Fruit fly (Drosophila melanogaster) whole organism, embryonic: ENCODE data around the gene CG1354.
A peak's percentile ranks its signal among the peaks of the same experiment; 100 is the strongest.

Source experiments
- CG10959 ChIP-seq: fragments of 200-800 bp; sonication (Bioruptor generic); IDR thresholded peaks from 2 replicates; pipeline ENCODE4 v1.3.6; 2022; ENCODE audit warnings: missing biosample characterization, missing genetic modification characterization
- CG12071 ChIP-seq: fragments of 200-800 bp; sonication (Bioruptor generic); optimal IDR thresholded peaks from 3 replicates; lab custom pipeline; 2018; ENCODE audit warnings: missing biosample characterization, mild to moderate bottlenecking, missing genetic modification characterization
- CG13287 ChIP-seq: fragments of 200-800 bp; sonication (Bioruptor generic); IDR thresholded peaks from 2 replicates; pipeline ENCODE4 v1.3.6; 2022; ENCODE audit warnings: missing biosample characterization, missing genetic modification characterization; ENCODE audit not compliant: partially characterized antibody
- CG13775 ChIP-seq: fragments of 200-800 bp; sonication (Bioruptor generic); optimal IDR thresholded peaks from 3 replicates; lab custom pipeline; 2017; ENCODE audit warnings: missing biosample characterization, mild to moderate bottlenecking, missing genetic modification characterization
- CG15514 ChIP-seq: fragments of 200-800 bp; sonication (Bioruptor generic); optimal IDR thresholded peaks from 3 replicates; lab custom pipeline; 2017; ENCODE audit warnings: missing biosample characterization, missing genetic modification characterization, mild to moderate bottlenecking, moderate library complexity, missing genetic modification reagents
- CG17802 ChIP-seq: fragments of 200-800 bp; sonication (Bioruptor generic); optimal IDR thresholded peaks from 2 replicates; lab custom pipeline; 2018; ENCODE audit warnings: missing biosample characterization, mild to moderate bottlenecking, missing genetic modification characterization, moderate library complexity
- CG1832 ChIP-seq: fragments of 200-800 bp; sonication (Bioruptor generic); optimal IDR thresholded peaks from 2 replicates; lab custom pipeline; 2017; ENCODE audit warnings: missing biosample characterization, mild to moderate bottlenecking, missing genetic modification characterization, inconsistent platforms
- CG33557 ChIP-seq: fragments of 200-800 bp; sonication (Bioruptor generic); optimal IDR thresholded peaks from 2 replicates; lab custom pipeline; 2019; ENCODE audit warnings: missing biosample characterization, mild to moderate bottlenecking, missing genetic modification characterization, moderate library complexity
- CG3995 ChIP-seq: fragments of 200-800 bp; sonication (Bioruptor generic); optimal IDR thresholded peaks from 3 replicates; lab custom pipeline; 2016; ENCODE audit warnings: missing biosample characterization, missing genetic modification characterization
- CG4854 ChIP-seq: fragments of 200-800 bp; sonication (Bioruptor generic); optimal IDR thresholded peaks from 2 replicates; lab custom pipeline; 2016; ENCODE audit warnings: missing biosample characterization, missing genetic modification characterization, inconsistent platforms
- CG7372 ChIP-seq: fragments of 200-800 bp; sonication (Bioruptor generic); IDR thresholded peaks from 2 replicates; pipeline ENCODE4 v1.3.6; 2022; ENCODE audit warnings: missing biosample characterization, missing genetic modification characterization
- CG7839 ChIP-seq: fragments of 200-800 bp; sonication (Bioruptor generic); optimal IDR thresholded peaks from 3 replicates; lab custom pipeline; 2018; ENCODE audit warnings: missing biosample characterization, mild to moderate bottlenecking, missing genetic modification characterization, moderate library complexity
- CG8944 ChIP-seq: fragments of 200-800 bp; sonication (Bioruptor generic); optimal IDR thresholded peaks from 3 replicates; lab custom pipeline; 2016; ENCODE audit warnings: missing biosample characterization, missing genetic modification characterization
- CHES-1-like ChIP-seq: fragments of 200-800 bp; sonication (Bioruptor generic); optimal IDR thresholded peaks from 2 replicates; lab custom pipeline; 2016; ENCODE audit warnings: missing biosample characterization, missing genetic modification characterization
- Dfd ChIP-seq, 2 experiments: fragments of >200 bp; optimal IDR thresholded peaks; 2 replicates each; lab custom pipeline; 2017; ENCODE audit warnings: missing biosample characterization in 2 of 2, missing genetic modification characterization in 2 of 2
- HLH54F ChIP-seq: fragments of 200-800 bp; sonication (Bioruptor generic); optimal IDR thresholded peaks from 3 replicates; lab custom pipeline; 2016; ENCODE audit warnings: missing biosample characterization, missing genetic modification characterization
- Hr51 ChIP-seq, 2 experiments: fragments of 200-800 bp; sonication (Bioruptor generic); optimal IDR thresholded peaks; 2 replicates in 1 of 2; 3 replicates in 1 of 2; lab custom pipeline; 2016 to 2018; ENCODE audit warnings: missing biosample characterization in 2 of 2, missing genetic modification characterization in 2 of 2, mild to moderate bottlenecking in 1 of 2, moderate library complexity in 1 of 2
- Lim3 ChIP-seq: fragments of 200-800 bp; sonication (Bioruptor generic); IDR thresholded peaks from 2 replicates; pipeline ENCODE4 v1.3.6; 2022; ENCODE audit warnings: missing biosample characterization, missing genetic modification characterization
- Meics ChIP-seq: fragments of 200-800 bp; sonication (Bioruptor generic); optimal IDR thresholded peaks from 2 replicates; lab custom pipeline; 2017; ENCODE audit warnings: missing biosample characterization, mild to moderate bottlenecking, missing genetic modification characterization
- Oli ChIP-seq: fragments of 200-800 bp; sonication (Bioruptor generic); optimal IDR thresholded peaks from 2 replicates; lab custom pipeline; 2018; ENCODE audit warnings: missing biosample characterization, mild to moderate bottlenecking, missing genetic modification characterization, moderate library complexity
- PHDP ChIP-seq: fragments of 200-800 bp; sonication (Bioruptor generic); optimal IDR thresholded peaks from 3 replicates; lab custom pipeline; 2018; ENCODE audit warnings: missing biosample characterization, mild to moderate bottlenecking, missing genetic modification characterization, moderate library complexity
- Sox102F ChIP-seq: fragments of 200-800 bp; sonication (Bioruptor generic); optimal IDR thresholded peaks from 2 replicates; lab custom pipeline; 2018; ENCODE audit warnings: missing biosample characterization, mild to moderate bottlenecking, missing genetic modification characterization, moderate library complexity
- Sry-β ChIP-seq: fragments of 200-800 bp; sonication (Bioruptor generic); optimal IDR thresholded peaks from 2 replicates; lab custom pipeline; 2018; ENCODE audit warnings: missing biosample characterization, mild to moderate bottlenecking, missing genetic modification characterization, moderate library complexity
- Ssrp ChIP-seq: fragments of 200-800 bp; sonication (Bioruptor generic); optimal IDR thresholded peaks from 2 replicates; lab custom pipeline; 2018; ENCODE audit warnings: missing biosample characterization, mild to moderate bottlenecking, missing genetic modification characterization, moderate library complexity
- TFAM ChIP-seq: fragments of 200-800 bp; sonication (Bioruptor generic); optimal IDR thresholded peaks from 2 replicates; lab custom pipeline; 2017; ENCODE audit warnings: missing biosample characterization, missing genetic modification characterization, inconsistent platforms
- bigmax ChIP-seq: fragments of 200-800 bp; sonication (Bioruptor generic); optimal IDR thresholded peaks from 2 replicates; lab custom pipeline; 2018; ENCODE audit warnings: missing biosample characterization, mild to moderate bottlenecking, missing genetic modification characterization
- bowl ChIP-seq: fragments of 200-800 bp; sonication (Bioruptor generic); IDR thresholded peaks from 2 replicates; pipeline ENCODE4 v1.3.6; 2022; ENCODE audit warnings: missing biosample characterization, missing genetic modification characterization
- bsh ChIP-seq, 2 experiments: fragments of 200-800 bp; sonication (Bioruptor generic); optimal IDR thresholded peaks; 2 replicates each; lab custom pipeline; 2017 to 2018; ENCODE audit warnings: mild to moderate bottlenecking in 2 of 2, missing biosample characterization in 2 of 2, missing genetic modification characterization in 2 of 2, moderate library complexity in 1 of 2
- cad ChIP-seq: fragments of >200 bp; optimal IDR thresholded peaks from 2 replicates; lab custom pipeline; 2017; ENCODE audit warnings: missing biosample characterization, missing genetic modification characterization
- chn ChIP-seq: fragments of 200-800 bp; sonication (Bioruptor generic); optimal IDR thresholded peaks from 2 replicates; lab custom pipeline; 2016; ENCODE audit warnings: missing biosample characterization, missing genetic modification characterization
- ci ChIP-seq: fragments of 200-800 bp; sonication (Bioruptor generic); IDR thresholded peaks from 3 replicates; pipeline ENCODE4 v1.3.6; 2022; ENCODE audit warnings: missing biosample characterization, missing genetic modification characterization
- da ChIP-seq: fragments of 200-800 bp; sonication (Bioruptor generic); optimal IDR thresholded peaks from 2 replicates; lab custom pipeline; 2016; ENCODE audit warnings: missing biosample characterization, missing genetic modification characterization
- ems ChIP-seq: fragments of 200-800 bp; sonication (Bioruptor generic); optimal IDR thresholded peaks from 3 replicates; lab custom pipeline; 2016; ENCODE audit warnings: missing biosample characterization, missing genetic modification characterization
- fd102C ChIP-seq: fragments of 200-800 bp; sonication (Bioruptor generic); optimal IDR thresholded peaks from 2 replicates; lab custom pipeline; 2018; ENCODE audit warnings: missing biosample characterization, mild to moderate bottlenecking, missing genetic modification characterization, moderate library complexity
- ftz-f1 ChIP-seq: fragments of 200-800 bp; sonication (Bioruptor generic); optimal IDR thresholded peaks from 2 replicates; lab custom pipeline; 2016; ENCODE audit warnings: missing biosample characterization, missing genetic modification characterization
- gce ChIP-seq: fragments of 200-800 bp; sonication (Bioruptor generic); IDR thresholded peaks from 3 replicates; pipeline ENCODE4 v1.3.6; 2022; ENCODE audit warnings: missing biosample characterization, missing genetic modification characterization
- gro ChIP-seq: fragments of 200-800 bp; sonication (Bioruptor generic); optimal IDR thresholded peaks from 2 replicates; lab custom pipeline; 2016; ENCODE audit warnings: missing biosample characterization, missing genetic modification characterization
- hbn ChIP-seq: fragments of 200-800 bp; sonication (Bioruptor generic); IDR thresholded peaks from 2 replicates; pipeline ENCODE4 v1.3.6; 2022; ENCODE audit warnings: missing biosample characterization, missing genetic modification characterization; ENCODE audit not compliant: partially characterized antibody
- lmd ChIP-seq: fragments of 200-800 bp; sonication (Bioruptor generic); IDR thresholded peaks from 2 replicates; pipeline ENCODE4 v1.3.6; 2022; ENCODE audit warnings: missing biosample characterization, missing genetic modification characterization
- org-1 ChIP-seq: fragments of 200-800 bp; sonication (Bioruptor generic); optimal IDR thresholded peaks from 2 replicates; lab custom pipeline; 2017; ENCODE audit warnings: missing biosample characterization, missing genetic modification characterization
- pb ChIP-seq: fragments of 200-800 bp; sonication (Bioruptor generic); optimal IDR thresholded peaks from 3 replicates; lab custom pipeline; 2016; ENCODE audit warnings: missing biosample characterization, missing genetic modification characterization
- pfk ChIP-seq: fragments of 200-800 bp; sonication (Bioruptor generic); optimal IDR thresholded peaks from 2 replicates; lab custom pipeline; 2018; ENCODE audit warnings: missing biosample characterization, mild to moderate bottlenecking, missing genetic modification characterization, moderate library complexity
- prd ChIP-seq, 3 experiments: fragments of >200 bp in 2 of 3; fragments of 200-800 bp in 1 of 3; sonication (Bioruptor generic) in 1 of 3; optimal IDR thresholded peaks in 2 of 3; IDR thresholded peaks in 1 of 3; 2 replicates in 2 of 3; 3 replicates in 1 of 3; pipeline versions ENCODE4 v1.3.6 to Lab custom; 2017 to 2022; ENCODE audit warnings: missing biosample characterization in 1 of 3, missing genetic modification characterization in 1 of 3
- ro ChIP-seq: fragments of 200-800 bp; sonication (Bioruptor generic); IDR thresholded peaks from 2 replicates; pipeline ENCODE4 v1.3.6; 2022; ENCODE audit warnings: missing biosample characterization, missing genetic modification characterization
- scrt ChIP-seq: fragments of 200-800 bp; sonication (Bioruptor generic); optimal IDR thresholded peaks from 2 replicates; lab custom pipeline; 2018; ENCODE audit warnings: missing biosample characterization, mild to moderate bottlenecking, missing genetic modification characterization, moderate library complexity
- sens ChIP-seq: fragments of 200-800 bp; sonication (Bioruptor generic); peaks from one replicate; lab custom pipeline; 2016; ENCODE audit warnings: missing biosample characterization, missing genetic modification characterization
- sug ChIP-seq: fragments of 200-800 bp; optimal IDR thresholded peaks from 2 replicates; lab custom pipeline; 2019; ENCODE audit warnings: missing biosample characterization, mild to moderate bottlenecking, missing genetic modification characterization, moderate library complexity
- unc-4 ChIP-seq: fragments of 200-800 bp; sonication (Bioruptor generic); IDR thresholded peaks from 2 replicates; pipeline ENCODE4 v1.3.6; 2022; ENCODE audit warnings: missing biosample characterization, missing genetic modification characterization; ENCODE audit not compliant: partially characterized antibody
- zen2 ChIP-seq: fragments of 200-800 bp; sonication (Bioruptor generic); IDR thresholded peaks from 3 replicates; pipeline ENCODE4 v1.3.6; 2022; ENCODE audit warnings: missing biosample characterization, missing genetic modification characterization; ENCODE audit not compliant: partially characterized antibody

Gene CG1354

DNA sequence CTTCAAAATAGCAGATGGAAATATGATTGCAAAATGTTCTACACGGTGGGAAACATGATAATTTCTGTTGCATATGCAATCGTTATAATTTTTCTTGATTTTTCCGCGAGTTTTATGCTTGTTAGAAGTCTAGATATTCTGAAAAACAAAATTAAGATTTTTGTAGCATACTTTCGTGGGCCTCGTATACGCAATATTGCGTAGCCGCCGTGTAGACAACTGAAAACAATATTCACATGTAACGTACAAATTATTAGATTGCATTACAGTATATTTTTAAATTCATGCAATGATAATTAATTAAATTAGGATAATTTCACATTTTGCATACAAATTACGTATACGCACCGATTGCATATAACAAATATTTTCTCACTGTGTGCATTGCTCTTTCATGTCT is 37.5 kb downstream of the CG1354 start:
- TF ChIP-seq fd102C (GFP tag; lab: Kevin White, UChicago), result peak; percentile 31
- no peak for TF ChIP-seq CG10959 (GFP tag; lab: Robert Waterston, UW)
- no peak for TF ChIP-seq unc-4 (GFP tag; lab: Robert Waterston, UW)
- peak; percentile 93 for TF ChIP-seq CG7372 (GFP tag; lab: Robert Waterston, UW)
- TF ChIP-seq sens, result peak; percentile 14
- no peak for TF ChIP-seq pb (GFP tag; lab: Kevin White, UChicago)

DNA sequence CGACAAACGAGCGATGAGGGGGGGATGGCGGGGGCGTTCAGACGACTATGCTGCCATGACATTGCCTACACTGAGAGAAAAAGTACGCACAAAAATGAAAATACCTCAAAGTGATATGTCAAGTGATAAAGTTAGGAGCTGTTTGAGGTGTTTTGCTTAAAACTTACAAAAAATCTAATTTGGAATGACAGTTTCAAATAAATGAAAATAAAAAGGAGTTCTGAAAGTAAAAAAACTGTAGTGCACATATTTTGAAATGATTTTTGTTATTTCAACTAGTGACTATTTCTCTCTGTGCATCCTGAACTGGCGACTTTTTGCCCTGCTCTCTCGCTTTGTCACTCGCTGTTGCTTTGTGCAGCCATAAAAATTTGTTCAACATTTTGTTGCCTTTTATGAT is 51.4 kb downstream of the CG1354 start:
- TF ChIP-seq HLH54F (GFP tag; lab: Kevin White, UChicago) (no peak), Ssrp (tag; lab: Kevin White, UChicago) (no peak), TFAM (GFP tag; lab: Kevin White, UChicago) (no peak), gro (GFP tag; lab: Kevin White, UChicago) (no peak), hbn (no peak), bsh (GFP tag; optimal IDR thresholded peaks at IDR 0.05; lab: Kevin White, UChicago) (no peak), CG4854 (GFP tag; lab: Kevin White, UChicago) (no peak), prd (optimal IDR thresholded peaks at IDR 0.05; lab: Kevin White, UChicago) (no peak), prd (GFP tag; IDR thresholded peaks at IDR 0.05; lab: Robert Waterston, UW) (no peak), CHES-1-like (GFP tag; lab: Kevin White, UChicago) (no peak), CG12071 (GFP tag; lab: Kevin White, UChicago) (no peak), CG3995 (GFP tag; lab: Kevin White, UChicago) (no peak), da (GFP tag; lab: Kevin White, UChicago) (no peak), Sry-β (GFP tag; lab: Kevin White, UChicago) (no peak), CG8944 (GFP tag; lab: Kevin White, UChicago) (no peak), CG13287 (GFP tag; lab: Robert Waterston, UW) (no peak), PHDP (tag; lab: Kevin White, UChicago) (no peak), ro (GFP tag; lab: Robert Waterston, UW) (no peak), CG1832 (no peak), CG15514 (GFP tag; lab: Kevin White, UChicago) (peak; percentile 1), pfk (GFP tag; lab: Kevin White, UChicago) (no peak), CG7839 (tag; lab: Kevin White, UChicago) (no peak), cad (GFP tag; lab: Kevin White, UChicago) (no peak), CG13775 (GFP tag; lab: Kevin White, UChicago) (no peak), Hr51 (GFP tag; optimal IDR thresholded peaks at IDR 0.05; lab: Kevin White, UChicago) (peak in 1 of 2 experiments; percentile 35), Oli (tag; lab: Kevin White, UChicago) (peak; percentile 37), Lim3 (GFP tag; lab: Robert Waterston, UW) (no peak), chn (GFP tag; lab: Kevin White, UChicago) (no peak), CG33557 (no peak), sug (no peak), gce (no peak), Dfd (GFP tag; optimal IDR thresholded peaks at IDR 0.05; lab: Kevin White, UChicago) (no peak), CG17802 (tag; lab: Kevin White, UChicago) (no peak), ftz-f1 (no peak), org-1 (GFP tag; lab: Kevin White, UChicago) (no peak), ems (GFP tag; lab: Kevin White, UChicago) (no peak), scrt (GFP tag; lab: Kevin White, UChicago) (no peak), bigmax (GFP tag; lab: Kevin White, UChicago) (no peak), Meics (GFP tag; lab: Kevin White, UChicago) (peak; percentile 30), lmd (GFP tag; lab: Robert Waterston, UW) (no peak), zen2 (GFP tag; lab: Robert Waterston, UW) (no peak), ci (GFP tag; lab: Robert Waterston, UW) (no peak), Sox102F (peak; percentile 44), bowl (GFP tag; lab: Robert Waterston, UW) (no peak)
